Worm (Caenorhabditis elegans): ENCODE measurements around the gene srw-86.

Gene srw-86

ce11 chrV:19377014-19377494 is 23.5 kb downstream of the srw-86 start, which contains the start of gene nceh-1:
TSS of gene nceh-1 (plus strand) at chrV:19377444.
- TF ChIP-seq C04F5.9 (tag; optimal IDR thresholded peaks at IDR 0.05) (no peak), elt-2 (tag; optimal IDR thresholded peaks at IDR 0.05) (peak; percentile 80), efl-1 (optimal IDR thresholded peaks at IDR 0.05) (no peak), efl-1 (GFP tag; optimal IDR thresholded peaks at IDR 0.05 in 1 of 2) (peak in 1 of 2 experiments; percentile 63)

ce11 chrV:19371777-19372176 is 28.7 kb downstream of the srw-86 start:
- TF ChIP-seq grh-1 (GFP tag; IDR thresholded peaks at IDR 0.05) (no peak), Y116A8C.19 (tag; optimal IDR thresholded peaks at IDR 0.05; ENCODE audit: borderline replicate concordance) (no peak)

- TF ChIP-seq swsn-7 (tag; optimal IDR thresholded peaks at IDR 0.05) (no peak), ets-5 (GFP tag; IDR thresholded peaks at IDR 0.05) (no peak)
Observed at ce11 chrV:19371253-19371652, 29.3 kb downstream of the srw-86 start, which contains the start of gene Y43F8A.2. TSS of gene Y43F8A.2 (plus strand) at chrV:19371553.

ce11 chrV:19370189-19370588 is 30.3 kb downstream of the srw-86 start, which contains the start of gene Y43F8A.1:
TSS of gene Y43F8A.1 (plus strand) at chrV:19370489.
- TF ChIP-seq ztf-4 (tag; optimal IDR thresholded peaks at IDR 0.05) = no peak
- no peak for TF ChIP-seq rnt-1 (tag; optimal IDR thresholded peaks at IDR 0.05)
- TF ChIP-seq nhr-28 (tag; optimal IDR thresholded peaks at IDR 0.05) = no peak

- TF ChIP-seq tbx-2 (tag; optimal IDR thresholded peaks at IDR 0.05) = no peak
- no peak for TF ChIP-seq nhr-85 (tag)
- TF ChIP-seq egl-13 (tag; optimal IDR thresholded peaks at IDR 0.05) = no peak
- no peak for TF ChIP-seq nhr-84 (tag; optimal IDR thresholded peaks at IDR 0.05)
- no peak for TF ChIP-seq unc-86 (tag; optimal IDR thresholded peaks at IDR 0.05)
- no peak for TF ChIP-seq lir-3 (tag; optimal IDR thresholded peaks at IDR 0.05; ENCODE audit: poor library complexity)
- no peak for TF ChIP-seq snu-23 (GFP tag; optimal IDR thresholded peaks at IDR 0.05)
- no peak for TF ChIP-seq nhr-19 (GFP tag; conservative IDR thresholded peaks at IDR 0.05)
Observed at ce11 chrV:19362568-19362967, 38.0 kb downstream of the srw-86 start, which contains the start of gene C14B4.2. TSS of gene C14B4.2 (minus strand) at chrV:19362668.

ce11 chrV:19358039-19358438 is 42.5 kb downstream of the srw-86 start:
- TF ChIP-seq nhr-90 (tag; optimal IDR thresholded peaks at IDR 0.05; ENCODE audit: poor library complexity) (no peak), unc-62 (GFP tag; optimal IDR thresholded peaks at IDR 0.05) (no peak), nhr-84 (tag; optimal IDR thresholded peaks at IDR 0.05) (no peak), efl-1 (optimal IDR thresholded peaks at IDR 0.05) (no peak), efl-1 (GFP tag; optimal IDR thresholded peaks at IDR 0.05 in 1 of 2) (no peak), ama-1 (optimal IDR thresholded peaks at IDR 0.05) (no peak), unc-130 (tag; optimal IDR thresholded peaks at IDR 0.05) (no peak), unc-98 (GFP tag; IDR thresholded peaks at IDR 0.05) (no peak), lin-15B (tag; optimal IDR thresholded peaks at IDR 0.05) (no peak), fkh-4 (tag; optimal IDR thresholded peaks at IDR 0.05; ENCODE audit: borderline replicate concordance) (no peak), isw-1 (GFP tag; IDR thresholded peaks at IDR 0.05) (no peak), nhr-19 (GFP tag; conservative IDR thresholded peaks at IDR 0.05) (no peak), tlp-1 (tag; optimal IDR thresholded peaks at IDR 0.05) (no peak), swsn-7 (tag; optimal IDR thresholded peaks at IDR 0.05) (no peak), nhr-77 (tag; optimal IDR thresholded peaks at IDR 0.05) (no peak), rnt-1 (tag; optimal IDR thresholded peaks at IDR 0.05) (no peak)

- TF ChIP-seq ceh-82 (tag; optimal IDR thresholded peaks at IDR 0.05) (no peak), nhr-12 (tag; optimal IDR thresholded peaks at IDR 0.05) (no peak), nhr-11 (tag; optimal IDR thresholded peaks at IDR 0.05) (no peak), grh-1 (GFP tag; IDR thresholded peaks at IDR 0.05) (no peak), F16B12.6 (tag; optimal IDR thresholded peaks at IDR 0.05) (no peak), jun-1 (tag; optimal IDR thresholded peaks at IDR 0.05) (no peak), nhr-237 (tag; optimal IDR thresholded peaks at IDR 0.05) (no peak), mdl-1 (tag; optimal IDR thresholded peaks at IDR 0.05) (no peak)
Observed at ce11 chrV:19356717-19357116, 43.8 kb downstream of the srw-86 start.
